Worm (Caenorhabditis elegans) whole organism, young adult: Measurements from ENCODE around the gene Y54G2A.41.

Source experiments
- B0019.2 ChIP-seq: fragments of 200-800 bp; sonication (Bioruptor generic); conservative IDR thresholded peaks from 2 replicates; pipeline ENCODE4 v1.3.6; 2022; ENCODE audit warnings: missing genetic modification reagents, missing genetic modification characterization, missing compliant biosample characterization
- C17E4.6 ChIP-seq: fragments of 200-800 bp; sonication (Bioruptor generic); IDR thresholded peaks from 2 replicates; pipeline ENCODE4 v1.3.6; 2022; ENCODE audit warnings: missing genetic modification reagents, missing genetic modification characterization, missing compliant biosample characterization
- F23B12.7 ChIP-seq: sonication (generic microtip); optimal IDR thresholded peaks from 2 replicates; lab custom pipeline; 2017; ENCODE audit warnings: missing genetic modification characterization, mild to moderate bottlenecking, missing compliant biosample characterization, antibody characterized with exemption, moderate library complexity; ENCODE audit not compliant: insufficient read depth
- F33H1.4 ChIP-seq: fragments of 200-800 bp; sonication (Bioruptor generic); IDR thresholded peaks from 2 replicates; pipeline ENCODE4 v1.3.6; 2022; ENCODE audit warnings: missing genetic modification reagents, missing genetic modification characterization, missing compliant biosample characterization
- F37B4.10 ChIP-seq: fragments of 200-800 bp; sonication (Bioruptor generic); IDR thresholded peaks from 2 replicates; pipeline ENCODE4 v1.3.6; 2022; ENCODE audit warnings: missing genetic modification characterization, missing compliant biosample characterization
- F52B5.7 ChIP-seq: sonication (generic microtip); optimal IDR thresholded peaks from 2 replicates; lab custom pipeline; 2016; ENCODE audit warnings: mild to moderate bottlenecking, missing genetic modification characterization, missing compliant biosample characterization
- K12H6.12 ChIP-seq: fragments of 200-800 bp; sonication (Bioruptor generic); optimal IDR thresholded peaks from 2 replicates; lab custom pipeline; 2018; ENCODE audit warnings: mild to moderate bottlenecking, missing genetic modification characterization, missing compliant biosample characterization
- Y53F4B.3 ChIP-seq: fragments of 200-800 bp; sonication (Bioruptor generic); IDR thresholded peaks from 2 replicates; pipeline ENCODE4 v1.3.6; 2022; ENCODE audit warnings: missing genetic modification reagents, missing genetic modification characterization, missing compliant biosample characterization
- Y53G8AR.9 ChIP-seq: fragments of 200-800 bp; sonication (Bioruptor generic); conservative IDR thresholded peaks from 2 replicates; pipeline ENCODE4 v1.3.6; 2022; ENCODE audit warnings: missing genetic modification reagents, missing genetic modification characterization, missing compliant biosample characterization
- Y95B8A.8 ChIP-seq: fragments of 200-800 bp; sonication (Bioruptor generic); IDR thresholded peaks from 2 replicates; pipeline ENCODE4 v1.3.6; 2022; ENCODE audit warnings: missing genetic modification reagents, missing genetic modification characterization, missing compliant biosample characterization
- akir-1 ChIP-seq: fragments of 200-800 bp; sonication (Bioruptor generic); optimal IDR thresholded peaks from 2 replicates; lab custom pipeline; 2018; ENCODE audit warnings: mild to moderate bottlenecking, missing genetic modification characterization, moderate library complexity, missing compliant biosample characterization
- aptf-2 ChIP-seq: fragments of 200-800 bp; sonication (Bioruptor generic); conservative IDR thresholded peaks from 2 replicates; pipeline ENCODE4 v1.3.6; 2022; ENCODE audit warnings: missing genetic modification reagents, missing genetic modification characterization, missing compliant biosample characterization
- athp-1 ChIP-seq: sonication (generic microtip); optimal IDR thresholded peaks from 2 replicates; lab custom pipeline; 2017; ENCODE audit warnings: mild to moderate bottlenecking, missing genetic modification characterization, missing compliant biosample characterization
- attf-3 ChIP-seq: fragments of 200-800 bp; sonication (Bioruptor generic); conservative IDR thresholded peaks from 2 replicates; pipeline ENCODE4 v1.3.6; 2022; ENCODE audit warnings: missing genetic modification reagents, missing genetic modification characterization, missing compliant biosample characterization
- bed-1 ChIP-seq: fragments of 200-800 bp; sonication (Bioruptor generic); IDR thresholded peaks from 2 replicates; pipeline ENCODE4 v1.3.6; 2022; ENCODE audit warnings: missing genetic modification reagents, missing genetic modification characterization, missing compliant biosample characterization
- chd-7 ChIP-seq: sonication (generic microtip); optimal IDR thresholded peaks from 2 replicates; lab custom pipeline; 2016; ENCODE audit warnings: mild to moderate bottlenecking, missing genetic modification characterization, moderate library complexity, missing compliant biosample characterization
- dox-1 ChIP-seq: fragments of 200-800 bp; sonication (Bioruptor generic); IDR thresholded peaks from 2 replicates; pipeline ENCODE4 v1.3.6; 2022; ENCODE audit warnings: missing genetic modification reagents, missing genetic modification characterization, missing compliant biosample characterization
- efl-1 ChIP-seq: fragments of 150-350 bp; optimal IDR thresholded peaks from 2 replicates; lab custom pipeline; 2014; ENCODE audit warnings: missing biosample characterization, missing genetic modification reagents, missing genetic modification characterization
- egrh-3 ChIP-seq: fragments of 200-800 bp; sonication (Bioruptor generic); IDR thresholded peaks from 2 replicates; pipeline ENCODE4 v1.3.6; 2022; ENCODE audit warnings: missing genetic modification reagents, missing genetic modification characterization, missing compliant biosample characterization
- hlh-12 ChIP-seq: sonication (generic microtip); optimal IDR thresholded peaks from 2 replicates; lab custom pipeline; 2016; ENCODE audit warnings: missing genetic modification characterization, missing compliant biosample characterization
- hmg-1.2 ChIP-seq: fragments of 200-800 bp; sonication (Bioruptor generic); IDR thresholded peaks from 2 replicates; pipeline ENCODE4 v1.3.6; 2022; ENCODE audit warnings: missing genetic modification reagents, missing genetic modification characterization, missing compliant biosample characterization
- lag-1 ChIP-seq: fragments of 200-800 bp; sonication (Bioruptor generic); IDR thresholded peaks from 2 replicates; pipeline ENCODE4 v1.3.6; 2022; ENCODE audit warnings: missing genetic modification reagents, missing genetic modification characterization, missing compliant biosample characterization
- let-526 ChIP-seq: fragments of 200-800 bp; sonication (Bioruptor generic); IDR thresholded peaks from 2 replicates; pipeline ENCODE4 v1.3.6; 2022; ENCODE audit warnings: missing genetic modification reagents, missing genetic modification characterization, missing compliant biosample characterization
- lin-26 ChIP-seq: fragments of 200-800 bp; sonication (Bioruptor generic); IDR thresholded peaks from 2 replicates; pipeline ENCODE4 v1.3.6; 2022; ENCODE audit warnings: missing genetic modification reagents, missing genetic modification characterization, missing compliant biosample characterization
- lin-35 ChIP-seq, 3 experiments: fragments of 150-350 bp in 2 of 3; sonication (generic microtip) in 1 of 3; optimal IDR thresholded peaks; 2 replicates each; lab custom pipeline; 2014 to 2018; ENCODE audit warnings: missing biosample characterization in 3 of 3, missing genetic modification characterization in 3 of 3, missing genetic modification reagents in 3 of 3
- lin-40 ChIP-seq: sonication (generic microtip); optimal IDR thresholded peaks from 2 replicates; lab custom pipeline; 2016; ENCODE audit warnings: missing genetic modification characterization, mild to moderate bottlenecking, missing compliant biosample characterization, missing genotype, missing genetic modification reagents
- lin-54 ChIP-seq: fragments of 200-800 bp; sonication (Bioruptor generic); optimal IDR thresholded peaks from 2 replicates; lab custom pipeline; 2018; ENCODE audit warnings: mild to moderate bottlenecking, missing genetic modification characterization, missing compliant biosample characterization
- lsl-1 ChIP-seq: fragments of 200-800 bp; sonication (Bioruptor generic); optimal IDR thresholded peaks from 2 replicates; lab custom pipeline; 2018; ENCODE audit warnings: mild to moderate bottlenecking, missing genetic modification characterization, moderate library complexity, missing compliant biosample characterization
- mcd-1 ChIP-seq: fragments of 200-800 bp; sonication (Bioruptor generic); IDR thresholded peaks from 2 replicates; pipeline ENCODE4 v1.3.6; 2022; ENCODE audit warnings: missing genetic modification reagents, missing genetic modification characterization, missing compliant biosample characterization
- mel-28 ChIP-seq: sonication (generic microtip); optimal IDR thresholded peaks from 2 replicates; lab custom pipeline; 2016; ENCODE audit warnings: borderline replicate concordance, mild to moderate bottlenecking, missing genetic modification characterization, missing compliant biosample characterization
- mxl-1 ChIP-seq: sonication (generic microtip); optimal IDR thresholded peaks from 2 replicates; lab custom pipeline; 2016; ENCODE audit warnings: missing genetic modification characterization, missing compliant biosample characterization
- nhr-90 ChIP-seq: sonication (generic microtip); optimal IDR thresholded peaks from 2 replicates; lab custom pipeline; 2016; ENCODE audit warnings: missing genotype, mild to moderate bottlenecking, missing genetic modification characterization, missing compliant biosample characterization
- pbrm-1 ChIP-seq: fragments of 200-800 bp; sonication (Bioruptor generic); IDR thresholded peaks from 2 replicates; pipeline ENCODE4 v1.3.6; 2022; ENCODE audit warnings: missing genetic modification reagents, missing genetic modification characterization, missing compliant biosample characterization
- rcor-1 ChIP-seq: fragments of 200-800 bp; sonication (Bioruptor generic); IDR thresholded peaks from 2 replicates; pipeline ENCODE4 v1.3.6; 2022; ENCODE audit warnings: missing genetic modification reagents, missing genetic modification characterization, missing compliant biosample characterization
- sea-2 ChIP-seq: fragments of 200-800 bp; sonication (Bioruptor generic); IDR thresholded peaks from 2 replicates; pipeline ENCODE4 v1.3.6; 2022; ENCODE audit warnings: missing genetic modification characterization, missing compliant biosample characterization
- snpc-3.4 ChIP-seq: sonication (generic microtip); optimal IDR thresholded peaks from 2 replicates; lab custom pipeline; 2017; ENCODE audit warnings: missing genetic modification characterization, mild to moderate bottlenecking, missing compliant biosample characterization, antibody characterized with exemption, moderate library complexity, missing genotype, missing genetic modification reagents
- zim-3 ChIP-seq: sonication (generic microtip); optimal IDR thresholded peaks from 2 replicates; lab custom pipeline; 2017; ENCODE audit warnings: mild to moderate bottlenecking, missing genetic modification characterization, moderate library complexity, missing compliant biosample characterization
- ztf-18 ChIP-seq: sonication (generic microtip); optimal IDR thresholded peaks from 2 replicates; lab custom pipeline; 2016; ENCODE audit warnings: missing genotype, mild to moderate bottlenecking, missing genetic modification characterization, missing compliant biosample characterization
- ztf-25 ChIP-seq: fragments of 200-800 bp; sonication (Bioruptor generic); IDR thresholded peaks from 2 replicates; pipeline ENCODE4 v1.3.6; 2022; ENCODE audit warnings: missing genetic modification reagents, missing genetic modification characterization, missing compliant biosample characterization
- ztf-26 ChIP-seq: sonication (generic microtip); optimal IDR thresholded peaks from 2 replicates; lab custom pipeline; 2017; ENCODE audit warnings: missing genetic modification characterization, missing compliant biosample characterization
- ztf-28 ChIP-seq: fragments of 200-800 bp; sonication (Bioruptor generic); IDR thresholded peaks from 2 replicates; pipeline ENCODE4 v1.3.6; 2022; ENCODE audit warnings: missing genetic modification reagents, missing genetic modification characterization, missing compliant biosample characterization
- ztf-3 ChIP-seq: fragments of 200-800 bp; sonication (Bioruptor generic); optimal IDR thresholded peaks from 2 replicates; lab custom pipeline; 2018; ENCODE audit warnings: mild to moderate bottlenecking, missing genetic modification characterization, missing compliant biosample characterization

Gene Y54G2A.41

DNA sequence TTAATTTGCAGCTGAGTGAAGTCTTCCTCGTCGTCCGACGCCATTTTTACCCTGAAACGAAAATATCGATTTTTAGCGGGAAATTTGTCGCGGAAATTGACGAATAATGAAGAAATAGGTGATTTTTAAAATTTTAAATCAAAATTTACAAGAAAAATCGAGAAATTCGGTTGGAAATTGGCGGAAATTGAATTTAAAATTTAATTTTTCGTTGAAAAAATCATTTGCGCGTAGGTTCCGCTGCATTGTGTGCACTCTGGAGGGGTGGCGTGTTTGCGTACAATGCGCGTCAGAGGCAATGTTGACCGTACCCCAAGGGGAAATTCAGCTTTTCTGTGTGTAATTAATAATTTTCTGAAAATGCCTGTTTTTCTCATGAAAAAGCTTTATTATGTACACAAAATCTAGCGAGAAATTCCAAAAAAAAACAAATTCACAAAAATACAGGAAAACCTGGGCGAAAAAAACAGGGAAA, 47.7 kb upstream of the Y54G2A.41 start, which contains the start of gene Y94H6A.5 (continued):
- TF ChIP-seq ztf-26 = no peak
- TF ChIP-seq ztf-25 (GFP tag; lab: Robert Waterston, UW) = peak; percentile 63; the same call in 1 of the 2 replicates
- peak; percentile 57; the same call in 1 of the 2 replicates for TF ChIP-seq mcd-1 (GFP tag; lab: Robert Waterston, UW)
- TF ChIP-seq dox-1 (GFP tag; lab: Robert Waterston, UW) = peak; percentile 61
- TF ChIP-seq F23B12.7 (tag; lab: Kevin White, UChicago) = peak; percentile 47
- peak; percentile 52; the same call in 1 of the 2 replicates for TF ChIP-seq B0019.2
- 0 out of 2 replicates have a peak, but pooled peaks have one; percentile 9 for TF ChIP-seq egrh-3
- TF ChIP-seq efl-1 (GFP tag; lab: Kevin White, UChicago) = peak; percentile 15
- TF ChIP-seq F33H1.4 (GFP tag; lab: Robert Waterston, UW) = peak; percentile 32; the same call in 1 of the 2 replicates
- no peak for TF ChIP-seq Y53G8AR.9 (GFP tag; lab: Robert Waterston, UW)
- TF ChIP-seq pbrm-1 (GFP tag; lab: Robert Waterston, UW) = peak; percentile 17; the same call in 1 of the 2 replicates
- peak; percentile 72; the same call in 1 of the 2 replicates for TF ChIP-seq ztf-28 (GFP tag; lab: Robert Waterston, UW)
- TF ChIP-seq, all 124 proteins: peak for 26

DNA sequence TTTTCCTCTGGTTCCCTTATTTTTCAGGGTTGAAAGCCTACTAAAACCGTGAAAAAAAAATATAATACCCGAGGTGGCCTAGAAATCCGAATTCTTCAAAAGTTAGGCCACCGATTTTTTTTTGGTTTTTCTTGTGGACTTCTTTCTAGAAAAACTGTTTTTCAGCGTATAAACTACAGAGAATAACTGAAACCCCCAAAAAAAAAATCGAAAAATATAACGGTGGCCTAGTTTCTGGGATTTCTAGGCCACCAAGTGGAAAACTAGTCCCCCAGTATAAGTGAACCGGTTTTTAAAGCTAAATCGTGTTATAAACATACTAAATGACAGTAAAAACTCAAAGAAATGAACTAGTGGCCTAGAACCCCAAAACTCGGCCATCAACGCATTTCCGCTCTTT, 46.0 kb upstream of the Y54G2A.41 start:
- TF ChIP-seq mxl-1 (tag; lab: Kevin White, UChicago) = no peak
- TF ChIP-seq F52B5.7 (tag; lab: Kevin White, UChicago) = no peak
- TF ChIP-seq pbrm-1 (GFP tag; lab: Robert Waterston, UW) = no peak
- TF ChIP-seq let-526 (GFP tag; lab: Robert Waterston, UW) = no peak
- no peak for TF ChIP-seq lin-40 (tag; lab: Kevin White, UChicago)
- TF ChIP-seq zim-3 (tag; lab: Kevin White, UChicago) = no peak
- no peak for TF ChIP-seq athp-1
- no peak for TF ChIP-seq bed-1 (GFP tag; lab: Robert Waterston, UW)
- TF ChIP-seq nhr-90 = no peak
- no peak for TF ChIP-seq rcor-1 (GFP tag; lab: Robert Waterston, UW)
- TF ChIP-seq chd-7 (tag; lab: Kevin White, UChicago) = no peak
- no peak for TF ChIP-seq sea-2
- no peak for TF ChIP-seq F37B4.10 (GFP tag; lab: Robert Waterston, UW)
- no peak for TF ChIP-seq hmg-1.2
- TF ChIP-seq attf-3 (GFP tag; lab: Robert Waterston, UW) = no peak
- no peak for TF ChIP-seq mel-28 (tag; lab: Kevin White, UChicago)
- TF ChIP-seq B0019.2 = no peak
- TF ChIP-seq efl-1 (GFP tag; lab: Kevin White, UChicago) = no peak
- TF ChIP-seq, all 124 proteins: peak for 0

DNA sequence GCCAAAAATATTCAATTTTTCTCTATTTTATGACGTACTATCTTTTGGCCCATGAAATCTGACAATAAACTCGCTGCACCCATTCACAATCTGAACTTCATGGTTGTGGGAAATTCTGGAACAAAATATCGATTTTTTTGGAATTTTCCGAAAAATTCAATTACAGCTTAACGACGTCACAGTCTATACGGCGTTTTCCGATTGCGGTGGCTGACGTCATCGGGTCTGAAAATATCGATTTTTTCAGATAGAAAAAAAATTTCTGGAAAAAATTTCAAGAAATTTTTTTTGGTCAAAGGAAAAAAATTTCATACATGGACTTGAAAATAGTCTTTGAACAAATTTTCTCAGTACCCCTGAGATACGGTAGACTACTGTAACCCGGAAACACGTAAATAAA, 44.7 kb upstream of the Y54G2A.41 start, which contains the start of gene ubc-8:
Gene ubc-8, minus strand, starts transcription at position 227 of the 400 bp plus-strand sequence.
- TF ChIP-seq lsl-1 (GFP tag; lab: Kevin White, UChicago) (no peak), snpc-3.4 (tag; lab: Kevin White, UChicago) (no peak)

ce11 chrIV:2708329-2708965, 43.2 kb upstream of the Y54G2A.41 start:
- TF ChIP-seq C17E4.6 (GFP tag; lab: Robert Waterston, UW) = no peak
- peak; percentile 57 for TF ChIP-seq lin-54
- TF ChIP-seq ztf-3 (GFP tag; lab: Kevin White, UChicago) = peak; percentile 15
- TF ChIP-seq Y53F4B.3 (GFP tag; lab: Robert Waterston, UW) = no peak
- no peak for TF ChIP-seq lag-1
- no peak for TF ChIP-seq efl-1 (GFP tag; lab: Kevin White, UChicago)
- TF ChIP-seq aptf-2 (GFP tag; lab: Robert Waterston, UW) = no peak
- TF ChIP-seq Y95B8A.8 = 0 out of 2 replicates have a peak, but pooled peaks have one; percentile 59
- peak; percentile 69 for TF ChIP-seq ztf-18 (tag; lab: Kevin White, UChicago)
- peak; percentile 85 for TF ChIP-seq K12H6.12
- TF ChIP-seq lin-35 (GFP tag; optimal IDR thresholded peaks at IDR 0.05; lab: Kevin White, UChicago) = peak in 1 of 3 experiments; percentile 30
- peak; percentile 38 for TF ChIP-seq akir-1 (GFP tag; lab: Kevin White, UChicago)
- peak; percentile 23 for TF ChIP-seq F52B5.7 (tag; lab: Kevin White, UChicago)
- peak; percentile 68; the same call in 1 of the 2 replicates for TF ChIP-seq lin-26 (GFP tag; lab: Robert Waterston, UW)
- no peak for TF ChIP-seq hlh-12 (tag; lab: Kevin White, UChicago)
- no peak for TF ChIP-seq ztf-28 (GFP tag; lab: Robert Waterston, UW)
